Worm (Caenorhabditis elegans): Measurements from ENCODE around the gene nas-15.

ce11 chrX:827502-827901 is 50.0 kb downstream of the nas-15 start:
- TF ChIP-seq zag-1 (tag; optimal IDR thresholded peaks at IDR 0.05) (peak; percentile 62), C34F6.9 (tag; optimal IDR thresholded peaks at IDR 0.05) (peak; percentile 82), Y55F3AM.14 (GFP tag; optimal IDR thresholded peaks at IDR 0.05) (peak; percentile 49), ama-1 (optimal IDR thresholded peaks at IDR 0.05) (no peak), sma-9 (GFP tag; optimal IDR thresholded peaks at IDR 0.05) (peak; percentile 75), sma-9 (tag; optimal IDR thresholded peaks at IDR 0.05) (no peak), nhr-11 (tag; optimal IDR thresholded peaks at IDR 0.05) (no peak), elt-3 (tag; optimal IDR thresholded peaks at IDR 0.05) (no peak), nhr-25 (tag; optimal IDR thresholded peaks at IDR 0.05) (peak; percentile 22), lsy-2 (tag; optimal IDR thresholded peaks at IDR 0.05) (peak; percentile 47 to 76), unc-62 (GFP tag; optimal IDR thresholded peaks at IDR 0.05) (no peak), mab-5 (tag; optimal IDR thresholded peaks at IDR 0.05) (peak; percentile 59), blmp-1 (tag; optimal IDR thresholded peaks at IDR 0.05; ENCODE audit: insufficient read depth) (peak; percentile 78)
